Worm (Caenorhabditis elegans): Measurements from ENCODE around the gene fipr-11.

DNA sequence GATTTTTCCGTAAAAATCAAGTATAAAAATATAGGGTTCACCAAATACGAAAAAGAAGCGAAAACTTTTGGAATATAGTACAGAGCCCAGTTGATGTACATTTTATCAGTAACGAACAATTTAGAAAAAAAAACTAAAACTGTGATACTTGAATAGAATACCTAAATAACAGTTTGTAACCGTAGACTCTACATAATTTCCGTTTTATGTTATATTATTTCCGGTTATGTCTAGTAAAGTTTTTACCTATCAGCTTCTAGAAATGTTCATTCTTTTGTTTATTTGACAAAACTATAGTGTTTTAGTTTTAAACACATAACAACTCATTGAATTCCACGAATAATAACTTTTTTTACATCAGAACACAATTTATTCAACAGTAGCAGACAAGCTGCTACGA, 31.4 kb upstream of the fipr-11 start, which contains the start of gene srj-33:
- TF ChIP-seq ceh-34 (tag; optimal IDR thresholded peaks at IDR 0.05) (no peak), ceh-24 (tag; optimal IDR thresholded peaks at IDR 0.05) (no peak), Y22D7AL.16 (tag; optimal IDR thresholded peaks at IDR 0.05) (no peak), pag-3 (tag; optimal IDR thresholded peaks at IDR 0.05; ENCODE audit: borderline replicate concordance) (no peak), ahr-1 (tag; optimal IDR thresholded peaks at IDR 0.05) (no peak), ama-1 (optimal IDR thresholded peaks at IDR 0.05) (no peak), ceh-9 (tag; optimal IDR thresholded peaks at IDR 0.05) (no peak), nhr-11 (tag; optimal IDR thresholded peaks at IDR 0.05) (no peak), ceh-48 (tag; optimal IDR thresholded peaks at IDR 0.05) (no peak), pros-1 (tag; optimal IDR thresholded peaks at IDR 0.05) (no peak), lim-6 (tag; optimal IDR thresholded peaks at IDR 0.05) (no peak), pqm-1 (tag; optimal IDR thresholded peaks at IDR 0.05) (no peak)

Data from whole organism, late embryonic.